Worm (Caenorhabditis elegans) whole organism, dauer: ENCODE measurements around the gene Y79H2A.12.

Experiments
- unc-62 ChIP-seq: sonication (generic microtip); optimal IDR thresholded peaks from 2 replicates; lab custom pipeline; 2017; ENCODE audit warnings: missing biosample characterization, missing genetic modification reagents, missing genetic modification characterization

Gene Y79H2A.12

ce11 chrIII:12028769-12029168 lies at the start of gene Y79H2A.12:
Gene Y79H2A.12 (minus strand): TSS chrIII:12028869.
- no peak for TF ChIP-seq unc-62

DNA sequence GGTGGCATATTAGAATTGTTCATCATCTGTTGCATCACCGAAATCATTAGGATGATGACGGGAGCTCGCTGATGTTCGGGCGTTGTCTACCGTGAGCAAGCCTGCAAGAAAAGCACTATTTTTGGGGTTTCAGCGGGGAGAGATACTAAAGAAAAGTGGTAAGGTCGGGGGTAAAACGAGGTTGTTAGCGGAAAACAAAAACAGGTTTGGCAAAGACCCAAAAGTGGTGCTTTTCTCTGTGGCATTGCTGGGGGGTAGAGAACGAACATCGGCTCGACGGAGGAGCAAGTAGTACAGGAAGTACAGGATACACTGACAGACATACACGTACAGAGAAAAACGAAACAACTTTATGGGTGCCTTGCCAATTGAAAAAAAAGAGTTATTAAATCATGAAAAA lies 48.8 kb upstream of the Y79H2A.12 start, which contains the start of gene php-3:
TSS of gene php-3 (minus strand) at position 101 of the 400 bp plus-strand sequence.
- TF ChIP-seq unc-62: no peak

DNA sequence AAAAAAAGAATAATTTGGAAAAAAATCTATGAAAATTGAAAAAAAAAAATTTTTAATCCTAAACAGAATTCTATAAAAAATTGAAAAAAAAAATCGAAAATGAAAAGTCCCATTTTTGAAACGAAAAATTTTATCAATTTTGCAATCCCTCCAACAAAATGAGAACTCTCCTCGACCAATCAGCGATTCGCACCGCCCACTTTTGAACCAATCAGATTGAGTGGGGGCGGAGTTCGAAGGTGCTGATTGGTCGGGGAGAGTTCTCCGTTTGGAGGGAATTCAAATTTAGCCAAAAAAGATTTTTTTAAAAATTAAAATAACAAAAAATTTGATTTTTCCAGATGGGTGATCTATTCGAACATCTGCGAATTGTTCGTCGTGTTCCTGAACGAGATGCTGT lies 39.1 kb upstream of the Y79H2A.12 start:
- TF ChIP-seq unc-62: no peak

- no peak for TF ChIP-seq unc-62
These were observed 35.8 kb upstream of the Y79H2A.12 start for ce11 chrIII:12064494-12064893.

DNA sequence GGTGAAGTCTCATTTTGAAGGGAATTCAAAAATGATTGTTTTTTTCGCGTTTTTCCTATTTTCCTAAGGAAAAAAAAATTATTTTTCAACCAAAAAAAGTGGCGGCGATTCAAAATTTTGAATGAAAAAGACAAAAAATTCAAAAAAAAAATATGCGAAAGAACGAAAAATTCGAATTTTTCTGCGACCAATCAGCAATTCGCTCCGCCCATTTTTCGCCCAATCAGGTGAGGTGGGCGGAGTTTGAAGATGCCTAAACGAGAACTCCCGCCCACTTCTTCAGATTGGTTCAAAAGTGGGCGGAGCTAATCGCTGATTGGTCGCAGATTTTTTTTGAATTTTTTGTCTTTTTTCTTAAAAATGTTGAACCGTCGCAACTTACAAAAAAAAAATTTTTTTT lies 35.3 kb upstream of the Y79H2A.12 start:
- no peak for TF ChIP-seq unc-62

ce11 chrIII:12061413-12061812 lies 32.7 kb upstream of the Y79H2A.12 start, which contains the start of gene zyg-8:
Gene zyg-8 (plus strand): TSS chrIII:12061713.
- no peak for TF ChIP-seq unc-62

DNA sequence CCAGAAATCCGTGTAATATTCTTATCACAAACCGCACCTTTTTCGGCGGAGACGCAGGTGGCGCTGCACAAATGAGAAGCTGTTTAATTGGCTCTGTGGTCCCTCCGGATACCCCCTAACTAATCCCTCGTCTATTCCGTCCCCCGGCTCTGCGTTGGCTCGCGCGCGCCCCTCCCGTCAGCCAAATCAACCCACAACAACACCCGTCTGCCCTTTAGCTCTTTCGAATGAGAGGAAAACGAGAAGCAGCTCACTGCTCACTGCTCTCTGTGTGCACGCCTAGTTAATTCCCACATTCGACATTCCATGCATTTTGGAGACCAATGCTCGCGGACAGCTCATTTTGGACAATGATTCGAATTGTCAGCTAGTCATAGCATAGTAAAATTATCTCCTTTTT lies 31.4 kb upstream of the Y79H2A.12 start:
- TF ChIP-seq unc-62: no peak

ce11 chrIII:12059521-12059920 lies 30.9 kb upstream of the Y79H2A.12 start:
- TF ChIP-seq unc-62: no peak

DNA sequence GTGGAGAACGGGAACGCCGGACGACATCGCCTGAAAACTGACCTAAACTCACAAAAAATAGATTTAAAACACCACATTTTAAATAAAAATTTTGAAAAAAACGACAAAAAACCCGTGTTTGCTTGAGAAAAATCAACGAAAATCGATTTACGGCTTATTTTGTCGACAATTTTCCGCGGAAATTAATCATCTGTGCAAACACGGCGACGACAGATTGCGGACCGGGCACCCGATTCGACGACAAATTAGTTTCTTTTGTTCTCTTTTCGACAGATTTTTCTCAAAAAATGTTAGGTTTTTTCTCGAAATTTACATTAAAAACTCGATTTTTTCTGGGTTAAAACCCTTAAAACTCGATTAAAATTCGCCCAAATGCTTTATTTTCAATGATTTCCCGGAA lies 29.8 kb upstream of the Y79H2A.12 start, which contains the start of gene arx-3:
TSS of gene arx-3 (minus strand) at position 30 of the 400 bp plus-strand sequence.
- no peak for TF ChIP-seq unc-62

DNA sequence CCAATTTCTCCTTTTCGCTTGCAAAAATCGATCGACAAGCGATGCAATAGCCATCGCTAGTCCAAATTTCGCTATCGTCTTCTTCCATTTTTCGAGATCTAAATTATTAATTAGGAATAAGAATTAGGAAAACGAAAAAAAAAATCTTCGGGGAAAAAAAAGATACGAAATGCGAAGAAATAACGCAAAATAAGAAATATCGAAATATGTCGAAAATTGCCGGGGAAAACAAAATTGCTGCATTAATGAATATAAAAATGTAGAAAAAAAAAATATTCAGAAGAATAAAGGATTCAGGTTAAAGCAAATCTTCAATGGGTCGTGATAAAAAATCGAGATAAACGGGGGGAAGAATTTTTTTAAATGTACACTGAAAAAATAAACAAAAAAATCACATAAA lies 23.5 kb upstream of the Y79H2A.12 start, which contains the start of gene Y79H2A.3:
TSS of gene Y79H2A.3 (minus strand) at position 101 of the 400 bp plus-strand sequence.
- TF ChIP-seq unc-62: no peak

DNA sequence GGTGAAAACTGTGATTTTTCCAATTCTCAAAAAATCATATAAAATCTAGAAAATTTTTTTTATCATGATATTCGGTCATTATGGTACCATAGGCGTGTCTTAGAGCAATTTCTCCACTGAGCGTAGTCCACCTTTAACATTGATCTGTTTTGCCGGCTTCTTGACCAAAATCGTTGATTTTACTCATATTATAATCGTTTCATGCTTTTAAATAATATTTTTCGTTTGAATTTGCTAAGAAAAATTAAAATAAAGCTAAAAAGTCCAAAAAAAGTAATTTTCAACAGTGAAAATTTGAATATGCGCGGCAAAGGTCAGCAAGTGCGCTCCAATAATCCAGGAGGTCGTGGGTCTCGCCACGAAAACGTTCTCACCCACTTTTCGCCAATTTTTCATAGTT lies 12.3 kb upstream of the Y79H2A.12 start, which contains the start of gene Y79H2A.4:
TSS of gene Y79H2A.4 (plus strand) at position 301 of the 400 bp plus-strand sequence.
- no peak for TF ChIP-seq unc-62

DNA sequence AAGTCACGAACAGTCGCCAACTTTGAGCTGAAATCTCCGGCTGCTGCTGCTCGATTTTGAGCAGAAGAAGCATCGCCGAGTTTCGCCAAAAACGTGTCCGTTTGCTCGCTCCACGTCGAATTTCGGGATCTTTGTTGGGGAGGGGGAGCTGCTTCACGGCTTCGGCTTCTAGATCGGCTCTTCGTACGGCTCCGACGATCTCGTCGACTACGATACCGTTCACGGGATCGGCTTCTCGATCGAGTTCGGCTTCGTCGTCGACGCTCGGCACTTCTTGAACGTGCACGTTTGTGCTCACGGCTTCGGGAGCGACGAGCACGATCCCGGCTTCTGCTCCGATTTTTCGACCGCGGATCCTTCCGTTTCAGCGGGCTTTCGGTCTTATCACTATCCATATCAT lies 8.5 kb upstream of the Y79H2A.12 start:
- TF ChIP-seq unc-62: no peak

DNA sequence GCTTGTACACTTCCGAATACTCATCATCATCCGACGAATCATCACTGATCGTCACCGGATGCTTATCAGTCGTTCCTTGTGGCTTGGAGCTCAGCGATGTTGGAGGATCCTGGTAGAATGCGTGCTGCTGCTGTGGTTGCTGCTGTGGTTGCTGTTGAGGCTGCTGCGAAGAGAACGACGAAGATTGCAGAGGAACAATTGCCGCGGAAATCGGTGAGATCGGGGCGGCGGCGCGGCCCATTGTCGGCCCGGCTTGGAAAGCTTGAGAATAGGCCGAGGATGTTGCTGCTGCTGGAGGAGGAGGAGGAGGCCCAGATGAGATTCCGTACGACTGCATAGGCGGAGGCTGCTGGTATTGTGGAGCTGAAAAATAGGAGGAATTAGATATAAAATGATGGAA lies 5.6 kb upstream of the Y79H2A.12 start:
- no peak for TF ChIP-seq unc-62

DNA sequence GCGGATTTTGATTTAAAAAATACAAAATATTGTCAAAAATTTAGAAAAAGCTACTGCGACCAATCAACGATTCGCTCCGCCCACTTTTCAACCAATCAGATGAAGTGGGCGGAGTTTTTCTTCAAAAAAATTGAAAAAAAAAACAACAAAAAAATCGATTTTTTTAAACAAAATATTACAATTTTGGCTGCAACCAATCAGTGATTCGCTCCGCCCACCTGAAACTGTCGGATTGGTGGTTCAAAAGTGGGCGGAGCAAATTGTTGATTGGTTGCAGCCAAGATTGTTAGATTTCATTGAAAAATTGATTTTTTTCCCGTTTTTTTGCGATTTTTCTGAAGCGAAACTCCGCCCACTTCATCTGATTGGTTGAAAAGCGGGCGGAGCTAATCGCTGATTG lies 4.6 kb upstream of the Y79H2A.12 start:
- TF ChIP-seq unc-62: no peak

DNA sequence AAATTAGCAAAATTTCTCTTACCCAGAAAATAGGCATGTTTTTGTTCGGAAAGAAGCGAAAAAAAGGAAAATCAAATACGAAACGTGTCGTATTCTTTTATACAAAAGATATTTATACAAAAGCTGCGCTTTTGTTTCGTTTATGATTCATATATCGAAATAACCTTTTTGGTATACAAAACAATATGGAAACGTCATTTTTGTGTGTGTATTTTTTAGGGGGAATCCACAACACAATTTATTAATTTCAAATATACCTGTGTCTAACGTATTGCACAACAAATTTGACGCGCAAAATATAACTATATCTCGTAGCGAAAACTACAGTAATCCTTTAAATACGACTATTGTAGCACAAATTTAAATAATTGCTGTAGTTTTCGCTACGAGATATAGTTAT lies 2.0 kb upstream of the Y79H2A.12 start, which contains the start of gene Y79H2A.2:
TSS of gene Y79H2A.2 (minus strand) at position 101 of the 400 bp plus-strand sequence.
- TF ChIP-seq unc-62: no peak

ce11 chrIII:12022281-12022680 lies 6.4 kb downstream of the Y79H2A.12 start:
- TF ChIP-seq unc-62: no peak

DNA sequence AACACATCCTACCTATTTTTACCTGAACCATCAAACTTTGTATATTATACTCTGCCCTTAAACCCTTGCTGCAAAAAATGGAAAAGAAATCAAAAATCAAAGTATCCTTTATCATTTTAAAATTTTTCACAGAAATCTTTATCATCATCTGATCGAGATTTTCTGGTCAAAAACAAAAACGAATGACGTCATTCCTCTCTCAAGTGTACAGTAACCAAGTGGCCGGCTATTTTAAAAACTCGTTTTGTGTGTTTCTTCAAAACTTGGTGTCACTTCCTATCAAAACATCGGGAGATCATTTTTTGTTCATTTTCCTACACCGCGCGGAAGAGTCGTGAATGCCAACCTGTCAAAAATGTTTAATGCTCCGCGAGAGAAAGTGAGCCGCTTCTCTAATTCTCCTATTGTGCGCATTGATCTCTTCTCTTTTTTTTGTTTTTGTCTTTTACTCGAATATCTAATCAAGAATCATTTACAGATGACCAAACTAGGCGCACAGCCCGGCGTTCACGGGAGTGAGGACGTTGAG lies 8.5 kb downstream of the Y79H2A.12 start, which contains the start of gene brp-1:
TSS of gene brp-1 (plus strand) at position 479 of the 529 bp plus-strand sequence.
- TF ChIP-seq unc-62: no peak

ce11 chrIII:12017999-12018398 lies 10.7 kb downstream of the Y79H2A.12 start:
- TF ChIP-seq unc-62: no peak

DNA sequence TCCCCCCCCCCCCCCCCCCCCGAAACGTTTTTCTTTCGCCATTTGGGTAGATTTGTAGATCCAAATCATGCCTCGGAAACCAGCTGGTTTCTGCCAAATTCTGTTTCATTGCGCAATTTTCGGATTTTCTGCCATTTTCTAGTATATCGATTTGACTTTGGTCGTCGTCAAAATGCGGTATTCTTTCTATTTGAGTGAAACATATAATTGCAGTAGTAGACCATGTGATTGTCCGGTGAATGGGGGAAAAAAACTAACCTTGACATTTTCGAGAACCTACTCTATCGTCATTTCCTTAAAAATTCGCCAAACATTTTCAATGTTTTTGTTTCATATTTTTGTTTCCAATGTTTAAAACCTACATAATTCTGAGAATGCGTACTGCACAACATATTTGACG lies 13.1 kb downstream of the Y79H2A.12 start:
- no peak for TF ChIP-seq unc-62
